Worm (Caenorhabditis elegans) whole organism, L4/young adult: ENCODE measurements around the gene C44C11.6.

Experiments used
- W03F9.2 ChIP-seq: fragments of 150-350 bp; optimal IDR thresholded peaks from 2 replicates; lab custom pipeline; 2014; ENCODE audit warnings: missing biosample characterization, missing genetic modification characterization
- dao-5 ChIP-seq: sonication (generic microtip); optimal IDR thresholded peaks from 2 replicates; lab custom pipeline; 2016; ENCODE audit warnings: missing genotype, missing genetic modification characterization, moderate library complexity, missing compliant biosample characterization
- him-1 ChIP-seq: sonication (generic microtip); optimal IDR thresholded peaks from 2 replicates; lab custom pipeline; 2016; ENCODE audit warnings: missing genotype, missing genetic modification reagents, missing genetic modification characterization, missing compliant biosample characterization

Gene C44C11.6

DNA sequence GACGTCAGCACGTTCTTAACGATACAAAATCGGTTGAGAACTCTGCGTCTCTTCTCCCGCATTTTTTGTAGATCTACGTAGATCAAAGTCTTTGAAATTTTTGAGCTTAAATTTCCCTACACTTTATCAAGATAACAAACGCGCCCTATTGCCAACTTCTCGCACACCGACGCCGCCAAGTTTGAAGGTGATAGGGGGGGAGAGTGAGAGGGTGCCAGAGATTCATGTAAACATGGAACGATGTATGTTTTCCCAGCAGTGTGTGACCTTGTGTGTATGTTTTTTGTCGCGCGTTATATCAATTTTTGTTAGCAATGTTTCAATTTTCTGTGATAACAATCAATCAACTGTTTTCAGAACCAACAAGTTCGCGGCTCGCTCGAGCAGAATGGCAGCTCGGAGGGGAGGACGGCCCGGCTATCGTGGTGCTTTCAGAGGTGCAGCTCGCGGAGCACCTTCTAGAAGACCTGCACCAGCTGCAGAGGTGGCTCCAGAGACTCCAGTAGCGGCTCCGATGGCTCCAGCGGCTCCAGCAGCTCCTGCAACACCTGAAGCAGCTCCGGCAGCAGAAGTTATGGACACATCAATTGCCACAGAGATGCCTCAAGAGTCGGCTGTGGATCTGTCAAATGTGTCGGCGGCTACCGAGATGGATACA lies 2.9 kb upstream of the C44C11.6 start:
- TF ChIP-seq W03F9.2 (tag; lab: Kevin White, UChicago): no peak
- no peak for TF ChIP-seq him-1 (tag; lab: Kevin White, UChicago)
- no peak for TF ChIP-seq dao-5 (tag; lab: Kevin White, UChicago)

DNA sequence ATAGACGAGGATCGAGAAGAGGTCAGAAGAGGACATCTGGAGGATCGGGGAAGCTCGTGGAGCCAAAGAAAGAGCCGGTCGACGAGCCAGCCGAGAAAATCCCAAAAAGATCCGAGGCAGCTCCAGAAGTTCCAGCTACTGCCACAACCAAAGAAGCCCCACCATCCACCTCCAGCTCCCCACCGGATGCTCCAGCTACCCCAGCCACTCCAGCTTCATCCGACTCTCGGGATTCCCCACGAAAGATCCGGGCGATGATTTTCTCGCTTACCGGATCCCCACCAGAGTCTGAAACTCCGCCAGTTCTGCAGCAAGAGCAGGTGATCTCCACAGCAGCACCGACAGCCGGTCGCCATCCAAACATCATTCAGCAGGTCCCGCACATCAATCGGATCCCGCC lies 1.7 kb upstream of the C44C11.6 start:
- no peak for TF ChIP-seq W03F9.2 (tag; lab: Kevin White, UChicago)
- no peak for TF ChIP-seq him-1 (tag; lab: Kevin White, UChicago)
- TF ChIP-seq dao-5 (tag; lab: Kevin White, UChicago): no peak

DNA sequence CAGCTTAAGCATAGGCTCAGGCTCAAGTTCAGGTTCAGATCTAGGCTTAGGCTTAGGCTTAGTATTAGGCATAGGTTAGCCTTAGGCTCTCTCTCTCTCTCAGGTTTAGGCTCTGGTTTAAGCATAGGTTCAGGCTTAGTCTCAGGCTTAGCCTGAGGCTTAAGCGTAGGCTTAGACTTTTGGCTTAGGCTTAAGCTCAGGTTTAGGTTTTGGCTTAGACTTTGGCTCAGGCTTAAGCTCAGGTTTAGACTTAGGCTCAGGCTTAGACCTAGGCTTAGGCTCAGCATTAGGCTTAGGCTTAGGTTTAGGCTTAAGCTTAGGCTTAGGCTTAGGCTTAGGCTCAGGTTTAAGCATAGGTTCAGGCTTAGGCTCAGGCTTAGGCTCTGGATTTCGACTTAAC lies 899 bp upstream of the C44C11.6 start:
- TF ChIP-seq W03F9.2 (tag; lab: Kevin White, UChicago): no peak
- TF ChIP-seq dao-5 (tag; lab: Kevin White, UChicago): no peak
- no peak for TF ChIP-seq him-1 (tag; lab: Kevin White, UChicago)

DNA sequence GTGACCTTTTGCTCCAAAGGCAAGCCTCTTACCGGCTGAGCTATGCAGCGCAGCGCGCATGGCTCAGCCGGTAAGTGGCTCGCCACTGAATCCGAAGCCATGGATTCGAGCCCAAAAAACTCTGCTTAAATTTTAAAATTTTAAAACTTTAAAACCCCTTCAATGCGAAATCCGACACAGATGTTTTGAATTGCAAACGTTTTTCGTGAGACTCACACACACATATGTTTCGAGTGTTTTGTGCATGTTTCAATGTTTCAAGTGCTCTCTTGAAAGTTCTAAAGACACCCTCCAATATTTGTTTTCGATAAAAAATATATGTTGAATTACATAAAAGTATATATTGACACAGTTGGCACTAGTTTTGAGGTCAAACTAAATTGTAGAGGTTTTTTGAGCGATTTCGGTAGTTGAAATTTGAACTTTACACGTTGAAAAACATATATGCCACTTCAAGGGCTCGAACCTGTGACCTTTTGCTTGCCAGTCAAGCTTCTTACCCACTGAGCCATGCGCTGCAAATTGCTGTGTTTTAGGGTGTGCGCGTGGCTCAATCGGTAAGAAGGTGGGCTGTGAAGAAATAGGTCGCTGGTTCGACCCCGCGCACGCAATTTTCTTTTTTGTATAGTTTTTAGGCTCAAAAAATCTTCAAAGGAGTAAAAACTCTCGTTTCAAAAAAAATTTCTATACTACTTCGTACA lies 1.8 kb downstream of the C44C11.6 start:
- TF ChIP-seq him-1 (tag; lab: Kevin White, UChicago) (no peak), W03F9.2 (tag; lab: Kevin White, UChicago) (no peak), dao-5 (tag; lab: Kevin White, UChicago) (no peak)

DNA sequence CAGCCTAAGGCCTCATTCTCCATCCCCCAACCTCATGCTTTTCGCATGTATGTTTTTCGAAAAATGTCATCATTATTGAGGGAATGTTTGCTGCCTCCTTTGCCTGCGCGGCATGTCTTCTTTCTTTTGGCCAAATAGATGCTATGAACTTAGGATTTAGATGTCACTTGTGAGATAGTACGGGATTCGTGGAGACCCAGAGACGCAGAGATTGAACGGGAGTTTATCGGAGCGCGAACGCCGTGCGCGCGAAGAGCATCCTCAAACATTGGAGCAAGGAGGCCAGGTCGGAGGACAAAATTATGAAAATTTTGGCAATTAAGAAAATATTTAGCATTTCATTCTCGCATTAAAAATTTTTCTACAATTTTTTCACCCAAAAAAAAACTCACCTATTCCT lies 4.3 kb downstream of the C44C11.6 start:
- TF ChIP-seq him-1 (tag; lab: Kevin White, UChicago) (no peak), dao-5 (tag; lab: Kevin White, UChicago) (no peak), W03F9.2 (tag; lab: Kevin White, UChicago) (no peak)

DNA sequence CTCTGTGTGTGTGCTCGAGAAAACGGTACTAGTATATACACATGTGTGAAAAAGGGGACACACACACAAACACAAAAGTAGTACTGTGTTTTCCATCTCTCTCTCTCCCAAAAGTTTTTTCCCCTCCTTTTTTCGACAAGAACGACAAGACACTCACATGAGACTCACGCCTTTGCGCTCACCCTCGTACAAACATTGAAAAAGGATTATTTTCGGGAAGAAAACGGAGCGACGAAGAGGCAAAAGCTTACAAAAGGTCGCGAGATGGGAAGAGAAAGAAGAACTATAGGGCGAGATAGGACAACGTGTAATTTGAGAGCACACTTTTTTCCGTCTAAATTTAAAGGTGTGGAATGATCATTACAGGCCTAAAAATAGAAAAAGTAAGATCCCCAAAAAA lies 5.3 kb downstream of the C44C11.6 start:
- TF ChIP-seq dao-5 (tag; lab: Kevin White, UChicago): no peak
- TF ChIP-seq W03F9.2 (tag; lab: Kevin White, UChicago): no peak
- TF ChIP-seq him-1 (tag; lab: Kevin White, UChicago): no peak

DNA sequence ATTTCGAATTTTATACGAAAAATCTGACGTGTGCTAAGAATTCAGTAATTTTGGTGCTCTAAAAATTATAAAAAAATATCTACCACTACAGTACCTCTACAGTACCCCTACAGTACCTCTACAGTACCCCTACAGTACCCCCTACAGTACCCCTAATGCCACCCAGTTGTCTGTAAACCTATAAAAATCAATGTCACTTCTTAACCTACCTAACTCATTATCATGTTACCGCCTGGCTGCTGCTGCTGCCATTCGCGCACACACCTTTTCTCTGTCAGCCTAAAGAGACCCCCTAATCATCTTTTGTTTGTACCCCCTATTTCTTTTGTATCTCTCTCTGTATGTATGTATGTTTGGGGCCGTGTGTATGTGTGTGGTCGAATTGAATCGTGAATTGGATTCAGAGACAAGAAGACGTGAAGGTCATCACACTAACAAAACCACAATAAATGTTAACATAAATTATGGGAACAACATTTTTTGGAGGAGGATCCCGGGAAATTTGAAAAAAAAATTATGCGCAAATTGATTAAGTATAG lies 6.2 kb downstream of the C44C11.6 start:
- TF ChIP-seq W03F9.2 (tag; lab: Kevin White, UChicago): no peak
- no peak for TF ChIP-seq him-1 (tag; lab: Kevin White, UChicago)
- no peak for TF ChIP-seq dao-5 (tag; lab: Kevin White, UChicago)

DNA sequence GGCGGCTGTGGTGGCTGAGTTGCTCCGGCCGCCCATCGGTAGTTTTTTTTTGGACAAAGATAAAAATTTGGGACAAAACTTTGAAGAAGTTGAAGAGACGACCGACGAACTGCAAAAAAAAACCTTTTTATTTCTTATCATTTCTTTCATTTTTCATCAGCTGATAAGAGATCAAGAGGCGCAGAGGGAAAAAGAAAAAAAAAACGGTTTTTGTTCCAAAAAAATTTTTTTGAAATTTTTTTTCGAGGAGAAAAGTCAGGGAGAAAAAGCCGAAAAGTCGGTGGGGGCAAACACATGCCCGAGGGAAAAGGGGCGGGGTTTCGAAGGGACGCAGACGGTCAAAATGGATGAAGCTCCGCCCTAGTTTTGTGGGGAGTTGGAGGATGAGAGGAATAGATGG lies 7.5 kb downstream of the C44C11.6 start, which contains the start of gene ras-1:
Gene ras-1, minus strand, starts transcription at position 129 of the 400 bp plus-strand sequence.
- TF ChIP-seq dao-5 (tag; lab: Kevin White, UChicago) (no peak), him-1 (tag; lab: Kevin White, UChicago) (no peak), W03F9.2 (tag; lab: Kevin White, UChicago) (no peak)

DNA sequence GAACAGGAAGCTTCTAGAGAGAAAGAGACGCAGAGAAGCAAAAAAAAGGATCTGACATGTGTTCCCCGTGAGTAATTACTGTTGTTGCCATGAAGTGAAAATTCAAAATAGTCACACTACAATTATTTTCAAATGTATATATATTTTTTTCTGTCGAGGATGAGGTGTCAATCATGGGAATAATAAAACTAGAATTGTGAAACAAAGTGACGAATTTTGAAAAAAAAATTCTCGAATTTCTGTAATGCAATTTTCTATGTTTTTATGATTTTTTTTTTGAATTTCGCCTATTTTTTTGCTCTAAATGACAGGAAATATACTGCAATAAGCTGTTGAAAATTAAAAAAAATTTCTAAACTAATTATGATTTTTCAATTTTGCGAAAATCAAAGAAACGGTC lies 8.5 kb downstream of the C44C11.6 start:
- TF ChIP-seq W03F9.2 (tag; lab: Kevin White, UChicago) (no peak), him-1 (tag; lab: Kevin White, UChicago) (no peak), dao-5 (tag; lab: Kevin White, UChicago) (no peak)

DNA sequence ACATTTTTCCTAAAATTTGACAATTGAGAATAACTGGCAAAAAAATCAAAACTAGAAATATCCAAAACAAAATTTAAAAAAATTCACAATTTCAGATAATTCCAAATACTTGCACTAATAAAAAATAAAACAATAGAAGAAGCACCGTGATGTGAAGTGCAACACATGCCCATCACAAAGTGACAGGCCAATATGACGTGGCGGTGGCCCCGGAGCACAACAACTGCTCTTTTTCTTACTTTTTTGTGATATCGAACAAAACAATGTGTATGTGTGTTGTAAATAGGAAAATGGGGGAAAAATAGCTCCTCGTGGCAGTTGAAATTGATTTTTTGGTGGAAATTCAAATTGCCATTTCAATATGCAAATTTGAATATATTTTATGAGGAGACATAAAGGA lies 9.2 kb downstream of the C44C11.6 start:
- TF ChIP-seq dao-5 (tag; lab: Kevin White, UChicago) (no peak), W03F9.2 (tag; lab: Kevin White, UChicago) (no peak), him-1 (tag; lab: Kevin White, UChicago) (no peak)

DNA sequence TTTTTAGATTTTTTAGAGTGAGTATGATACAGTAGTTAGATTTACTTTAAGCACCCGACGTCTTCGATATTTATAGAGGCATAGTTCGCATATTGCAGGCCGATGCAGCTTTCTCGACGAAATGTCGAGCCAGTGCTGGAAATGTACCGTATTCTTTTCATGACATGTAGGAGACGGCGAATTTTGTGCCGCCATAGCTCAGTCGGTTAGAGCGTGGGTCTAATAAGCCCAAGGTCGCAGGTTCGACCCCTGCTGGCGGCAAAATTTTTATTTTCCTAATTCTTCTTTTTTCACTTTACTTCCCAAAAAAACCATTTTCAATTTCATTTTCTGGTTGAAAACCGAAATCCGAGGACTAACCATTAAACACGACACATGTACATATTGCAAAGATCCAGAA lies 17.7 kb downstream of the C44C11.6 start:
- TF ChIP-seq him-1 (tag; lab: Kevin White, UChicago): no peak
- no peak for TF ChIP-seq W03F9.2 (tag; lab: Kevin White, UChicago)
- no peak for TF ChIP-seq dao-5 (tag; lab: Kevin White, UChicago)

DNA sequence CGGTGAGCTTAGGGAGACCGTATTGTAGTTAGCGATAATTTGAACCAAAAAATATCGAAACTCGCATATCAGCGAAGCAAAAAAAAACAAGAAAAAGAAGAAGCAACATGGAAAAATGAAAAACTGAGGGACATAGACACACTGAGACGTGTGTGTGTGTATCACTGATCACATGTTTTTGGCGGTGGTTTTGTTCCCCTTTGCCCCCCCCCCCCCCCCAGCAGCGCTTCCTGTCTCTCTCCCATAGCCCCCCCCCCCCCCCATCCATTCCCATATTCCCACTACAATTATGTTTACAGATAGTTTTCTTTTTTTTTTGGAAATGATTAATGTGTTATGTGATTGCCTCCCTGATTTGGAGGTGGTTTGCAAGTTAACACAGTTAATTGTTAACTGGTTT lies 24.6 kb downstream of the C44C11.6 start:
- no peak for TF ChIP-seq W03F9.2 (tag; lab: Kevin White, UChicago)
- TF ChIP-seq him-1 (tag; lab: Kevin White, UChicago): no peak
- no peak for TF ChIP-seq dao-5 (tag; lab: Kevin White, UChicago)

DNA sequence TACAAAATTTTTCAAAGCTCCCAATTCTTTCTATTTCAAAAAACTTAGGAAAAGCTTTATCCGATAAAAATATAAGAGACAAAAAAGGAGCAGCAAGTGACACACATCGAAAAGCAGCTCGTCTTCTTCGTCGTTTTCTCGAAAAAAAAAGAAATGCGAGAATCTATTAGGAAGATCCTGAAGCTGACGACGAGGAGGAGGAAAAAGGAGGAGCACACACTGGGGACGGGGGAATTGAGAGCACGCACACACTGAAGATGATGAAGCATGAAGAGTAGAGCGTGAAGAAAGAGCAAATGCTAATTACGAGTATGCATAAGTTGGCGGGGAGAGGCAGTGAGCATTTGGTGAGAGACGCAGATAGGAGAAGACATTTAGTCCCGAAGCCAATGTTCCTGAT lies 29.3 kb downstream of the C44C11.6 start:
- TF ChIP-seq W03F9.2 (tag; lab: Kevin White, UChicago) (no peak), him-1 (tag; lab: Kevin White, UChicago) (no peak), dao-5 (tag; lab: Kevin White, UChicago) (no peak)
